Fruit fly (Drosophila melanogaster): ENCODE measurements around the gene tHMG2.

Gene tHMG2

dm6 chr3R:22538877-22539276 is 46.1 kb downstream of the tHMG2 start:
- TF ChIP-seq CG17801 (GFP tag; optimal IDR thresholded peaks at IDR 0.05; ENCODE audit: partially characterized antibody): no peak

dm6 chr3R:22539762-22540161 is 47.0 kb downstream of the tHMG2 start, which contains the start of gene CG5326:
TSS of gene CG5326 (minus strand) at chr3R:22539919.
- TF ChIP-seq CG17801 (GFP tag; optimal IDR thresholded peaks at IDR 0.05; ENCODE audit: partially characterized antibody): no peak

dm6 chr3R:22540686-22541085 is 47.9 kb downstream of the tHMG2 start:
- no peak for TF ChIP-seq CG17801 (GFP tag; optimal IDR thresholded peaks at IDR 0.05; ENCODE audit: partially characterized antibody)

- TF ChIP-seq CG17801 (GFP tag; optimal IDR thresholded peaks at IDR 0.05; ENCODE audit: partially characterized antibody): peak; percentile 79
These were observed 50.1 kb downstream of the tHMG2 start for dm6 chr3R:22542773-22543411.

Measured in ovary, adult (tissue).